Fruit fly (Drosophila melanogaster) whole organism, embryonic: ENCODE results near the gene CG14659.

ENCODE experiments used
- Abd-B ChIP-seq: fragments of 200-800 bp; sonication (Bioruptor generic); optimal IDR thresholded peaks from 2 replicates; lab custom pipeline; 2018; ENCODE audit warnings: missing biosample characterization, mild to moderate bottlenecking, missing genetic modification characterization, moderate library complexity
- CG10147 ChIP-seq: fragments of 200-800 bp; sonication (Bioruptor generic); optimal IDR thresholded peaks from 2 replicates; lab custom pipeline; 2019; ENCODE audit warnings: missing biosample characterization, mild to moderate bottlenecking, missing genetic modification characterization, moderate library complexity
- CG10366 ChIP-seq: fragments of 200-800 bp; sonication (Bioruptor generic); IDR thresholded peaks from 2 replicates; pipeline ENCODE4 v1.3.6; 2022; ENCODE audit warnings: missing biosample characterization, missing genetic modification characterization
- CG10654 ChIP-seq: fragments of 200-800 bp; sonication (Bioruptor generic); optimal IDR thresholded peaks from 2 replicates; lab custom pipeline; 2016; ENCODE audit warnings: missing biosample characterization, missing genetic modification characterization
- CG12769 ChIP-seq: fragments of 200-800 bp; sonication (Bioruptor generic); optimal IDR thresholded peaks from 2 replicates; lab custom pipeline; 2019; ENCODE audit warnings: missing biosample characterization, mild to moderate bottlenecking, missing genetic modification characterization, moderate library complexity
- CG14014 ChIP-seq: fragments of 200-800 bp; sonication (Bioruptor generic); IDR thresholded peaks from 2 replicates; pipeline ENCODE4 v1.3.6; 2022; ENCODE audit warnings: missing biosample characterization, missing genetic modification characterization
- CG1792 ChIP-seq: fragments of 200-800 bp; sonication (Bioruptor generic); optimal IDR thresholded peaks from 2 replicates; lab custom pipeline; 2016; ENCODE audit warnings: missing biosample characterization, missing genetic modification characterization
- CG18262 ChIP-seq: fragments of 200-800 bp; optimal IDR thresholded peaks from 3 replicates; lab custom pipeline; 2019; ENCODE audit warnings: missing biosample characterization, mild to moderate bottlenecking, missing genetic modification characterization, moderate library complexity
- CG2120 ChIP-seq: fragments of 200-800 bp; sonication (Bioruptor generic); optimal IDR thresholded peaks from 3 replicates; lab custom pipeline; 2016; ENCODE audit warnings: missing biosample characterization, missing genetic modification characterization
- CG2199 ChIP-seq: fragments of 200-800 bp; sonication (Bioruptor generic); IDR thresholded peaks from 3 replicates; pipeline ENCODE4 v1.3.6; 2022; ENCODE audit warnings: missing biosample characterization, missing genetic modification characterization
- CG2678 ChIP-seq: fragments of 200-800 bp; sonication (Bioruptor generic); optimal IDR thresholded peaks from 3 replicates; lab custom pipeline; 2019; ENCODE audit warnings: missing biosample characterization, mild to moderate bottlenecking, missing genetic modification characterization, moderate library complexity
- CG3726 ChIP-seq: fragments of 200-800 bp; sonication (Bioruptor generic); IDR thresholded peaks from 3 replicates; pipeline ENCODE4, ENCODE4 v1.3.6; 2022; ENCODE audit warnings: missing biosample characterization, missing genetic modification characterization
- CG3995 ChIP-seq: fragments of 200-800 bp; sonication (Bioruptor generic); optimal IDR thresholded peaks from 3 replicates; lab custom pipeline; 2016; ENCODE audit warnings: missing biosample characterization, missing genetic modification characterization
- CG42726 ChIP-seq: fragments of 200-800 bp; sonication (Bioruptor generic); IDR thresholded peaks from 2 replicates; pipeline ENCODE4 v1.3.6; 2022; ENCODE audit warnings: missing biosample characterization, missing genetic modification characterization; ENCODE audit not compliant: partially characterized antibody
- CG6654 ChIP-seq: fragments of 200-800 bp; sonication (Bioruptor generic); optimal IDR thresholded peaks from 2 replicates; lab custom pipeline; 2017; ENCODE audit warnings: missing biosample characterization, mild to moderate bottlenecking, missing genetic modification characterization
- CG6854 ChIP-seq: fragments of 200-800 bp; sonication (Bioruptor generic); optimal IDR thresholded peaks from 3 replicates; lab custom pipeline; 2017; ENCODE audit warnings: missing biosample characterization, mild to moderate bottlenecking, missing genetic modification characterization
- CG8281 ChIP-seq: fragments of 200-800 bp; sonication (Bioruptor generic); optimal IDR thresholded peaks from 2 replicates; lab custom pipeline; 2018; ENCODE audit warnings: missing biosample characterization, mild to moderate bottlenecking, missing genetic modification characterization, moderate library complexity
- CG9437 ChIP-seq: fragments of 200-800 bp; sonication (Bioruptor generic); optimal IDR thresholded peaks from 2 replicates; lab custom pipeline; 2018; ENCODE audit warnings: missing biosample characterization, mild to moderate bottlenecking, missing genetic modification characterization
- CG9817 ChIP-seq: fragments of 200-800 bp; sonication (Bioruptor generic); optimal IDR thresholded peaks from 2 replicates; lab custom pipeline; 2018; ENCODE audit warnings: missing biosample characterization, mild to moderate bottlenecking, missing genetic modification characterization, moderate library complexity
- Ets65A ChIP-seq: fragments of 200-800 bp; sonication (Bioruptor generic); peaks from one replicate; lab custom pipeline; 2016; ENCODE audit warnings: missing biosample characterization, missing genetic modification characterization
- Fer3 ChIP-seq: fragments of 200-800 bp; sonication (Bioruptor generic); optimal IDR thresholded peaks from 2 replicates; lab custom pipeline; 2018; ENCODE audit warnings: missing biosample characterization, mild to moderate bottlenecking, missing genetic modification characterization, moderate library complexity
- Hr39 ChIP-seq: fragments of >200 bp; optimal IDR thresholded peaks from 2 replicates; lab custom pipeline; 2017
- Med ChIP-seq: fragments of 200-800 bp; sonication (Bioruptor generic); peaks from one replicate; lab custom pipeline; 2016; ENCODE audit warnings: missing biosample characterization, missing genetic modification characterization, mild to moderate bottlenecking, inconsistent platforms, moderate library complexity
- Mes4 ChIP-seq: fragments of 200-800 bp; sonication (Bioruptor generic); optimal IDR thresholded peaks from 2 replicates; lab custom pipeline; 2016; ENCODE audit warnings: missing biosample characterization, missing genetic modification characterization
- Neu2 ChIP-seq: fragments of 200-800 bp; sonication (Bioruptor generic); optimal IDR thresholded peaks from 3 replicates; lab custom pipeline; 2016; ENCODE audit warnings: missing biosample characterization, missing genetic modification characterization, borderline replicate concordance
- Pdp1 ChIP-seq, 2 experiments: fragments of 200-800 bp; sonication (Bioruptor generic); optimal IDR thresholded peaks; 3 replicates each; lab custom pipeline; 2016; ENCODE audit warnings: missing biosample characterization in 2 of 2, missing genetic modification characterization in 2 of 2, mild to moderate bottlenecking in 1 of 2, moderate library complexity in 1 of 2
- Side ChIP-seq: fragments of 200-800 bp; sonication (Bioruptor generic); optimal IDR thresholded peaks from 2 replicates; lab custom pipeline; 2016; ENCODE audit warnings: missing biosample characterization, missing genetic modification characterization
- Ssrp ChIP-seq: fragments of 200-800 bp; sonication (Bioruptor generic); optimal IDR thresholded peaks from 2 replicates; lab custom pipeline; 2018; ENCODE audit warnings: missing biosample characterization, mild to moderate bottlenecking, missing genetic modification characterization, moderate library complexity
- Tbp ChIP-seq: fragments of >200 bp; optimal IDR thresholded peaks from 2 replicates; lab custom pipeline; 2018; ENCODE audit warnings: missing biosample characterization, missing genetic modification characterization
- Trl ChIP-seq, 3 experiments: fragments of >200 bp in 2 of 3; fragments of 200-800 bp in 1 of 3; sonication (Bioruptor generic) in 1 of 3; optimal IDR thresholded peaks; 2 replicates in 1 of 3; 3 replicates in 2 of 3; lab custom pipeline; 2016 to 2017; ENCODE audit warnings: missing biosample characterization in 1 of 3, missing genetic modification characterization in 1 of 3
- abd-A ChIP-seq: fragments of 200-800 bp; sonication (Bioruptor generic); optimal IDR thresholded peaks from 3 replicates; lab custom pipeline; 2019; ENCODE audit warnings: missing biosample characterization, mild to moderate bottlenecking, missing genetic modification characterization, moderate library complexity
- aop ChIP-seq: fragments of 200-800 bp; sonication (Bioruptor generic); IDR thresholded peaks from 2 replicates; pipeline ENCODE4 v1.3.6; 2022; ENCODE audit warnings: missing biosample characterization, missing genetic modification characterization
- bbx ChIP-seq: fragments of 200-800 bp; sonication (Bioruptor generic); IDR thresholded peaks from 2 replicates; pipeline ENCODE4 v1.3.6; 2022; ENCODE audit warnings: missing biosample characterization, missing genetic modification characterization; ENCODE audit not compliant: partially characterized antibody
- cg ChIP-seq: fragments of 200-800 bp; sonication (Bioruptor generic); optimal IDR thresholded peaks from 3 replicates; lab custom pipeline; 2019; ENCODE audit warnings: missing biosample characterization, mild to moderate bottlenecking, missing genetic modification characterization, moderate library complexity
- crc ChIP-seq: fragments of 200-800 bp; sonication (Bioruptor generic); optimal IDR thresholded peaks from 2 replicates; lab custom pipeline; 2016; ENCODE audit warnings: missing biosample characterization, missing genetic modification characterization
- dati ChIP-seq: fragments of 200-800 bp; sonication (Bioruptor generic); IDR thresholded peaks from 2 replicates; pipeline ENCODE4 v1.3.6; 2022; ENCODE audit warnings: missing biosample characterization, missing genetic modification characterization
- lilli ChIP-seq: fragments of 200-800 bp; sonication (Bioruptor generic); optimal IDR thresholded peaks from 3 replicates; lab custom pipeline; 2016; ENCODE audit warnings: missing biosample characterization, missing genetic modification characterization
- p53 ChIP-seq: fragments of 200-800 bp; sonication (Bioruptor generic); optimal IDR thresholded peaks from 2 replicates; lab custom pipeline; 2016; ENCODE audit warnings: missing biosample characterization, missing genetic modification characterization
- peb ChIP-seq: fragments of 200-800 bp; sonication (Bioruptor generic); IDR thresholded peaks from 2 replicates; pipeline ENCODE4 v1.3.6; 2022; ENCODE audit warnings: missing biosample characterization, missing genetic modification characterization
- pita ChIP-seq: fragments of 200-800 bp; sonication (Bioruptor generic); optimal IDR thresholded peaks from 2 replicates; lab custom pipeline; 2017; ENCODE audit warnings: missing biosample characterization, mild to moderate bottlenecking, missing genetic modification characterization
- seq ChIP-seq: fragments of 200-800 bp; sonication (Bioruptor generic); IDR thresholded peaks from 2 replicates; pipeline ENCODE4 v1.3.6; 2022; ENCODE audit warnings: missing biosample characterization, missing genetic modification characterization
- shn ChIP-seq: fragments of 200-800 bp; sonication (Bioruptor generic); optimal IDR thresholded peaks from 3 replicates; lab custom pipeline; 2016; ENCODE audit warnings: missing biosample characterization, missing genetic modification characterization
- slou ChIP-seq: fragments of 200-800 bp; sonication (Bioruptor generic); optimal IDR thresholded peaks from 3 replicates; lab custom pipeline; 2016; ENCODE audit warnings: missing biosample characterization, missing genetic modification characterization
- sqz ChIP-seq: fragments of 200-800 bp; sonication (Bioruptor generic); optimal IDR thresholded peaks from 3 replicates; lab custom pipeline; 2018; ENCODE audit warnings: missing biosample characterization, mild to moderate bottlenecking, missing genetic modification characterization
- tx ChIP-seq: fragments of 200-800 bp; sonication (Bioruptor generic); optimal IDR thresholded peaks from 2 replicates; lab custom pipeline; 2016; ENCODE audit warnings: missing biosample characterization, missing genetic modification characterization
- yki ChIP-seq: fragments of >200 bp; optimal IDR thresholded peaks from 3 replicates; lab custom pipeline; 2018
- z ChIP-seq: fragments of 200-800 bp; sonication (Bioruptor generic); IDR thresholded peaks from 3 replicates; pipeline ENCODE4 v1.3.6; 2022; ENCODE audit warnings: missing biosample characterization, missing genetic modification characterization

CG14659 gene

DNA sequence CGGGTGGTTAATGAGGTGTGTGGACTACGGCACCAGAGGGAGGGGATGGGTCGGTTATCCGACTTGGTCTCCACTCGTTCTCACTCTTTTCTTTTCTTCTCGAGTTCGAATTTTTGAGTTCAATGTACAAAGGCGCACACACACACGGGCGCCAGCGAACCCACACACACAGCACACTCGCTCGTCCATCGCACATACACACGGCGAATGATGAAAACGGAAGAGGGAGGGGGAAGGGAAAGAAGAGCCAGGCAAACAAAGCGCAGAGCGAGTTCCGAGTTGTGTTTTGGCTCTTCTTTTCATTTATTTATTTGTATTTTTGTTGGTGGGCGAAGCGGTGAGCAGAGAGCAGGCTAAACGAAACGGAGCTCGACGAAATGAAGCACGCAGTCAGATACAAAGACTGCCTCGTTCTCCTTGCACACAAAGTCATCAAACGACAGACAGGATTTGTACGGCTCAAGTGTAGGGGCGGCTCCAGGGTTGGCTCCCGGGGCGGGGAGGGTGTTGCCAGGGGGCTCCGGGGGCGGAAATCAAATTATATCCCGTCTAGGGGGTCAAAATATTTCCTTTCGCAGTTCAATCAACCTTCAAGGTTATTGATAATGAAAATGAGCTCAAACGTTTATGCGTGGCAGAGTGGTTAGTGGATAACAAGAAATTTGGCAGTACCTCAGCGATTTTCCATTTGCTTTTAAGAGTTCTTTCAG is 21.0 kb downstream of the CG14659 start (continued):
- peak; percentile 9 for TF ChIP-seq CG6854
- peak; percentile 78 for TF ChIP-seq Med (GFP tag; lab: Kevin White, UChicago)

DNA sequence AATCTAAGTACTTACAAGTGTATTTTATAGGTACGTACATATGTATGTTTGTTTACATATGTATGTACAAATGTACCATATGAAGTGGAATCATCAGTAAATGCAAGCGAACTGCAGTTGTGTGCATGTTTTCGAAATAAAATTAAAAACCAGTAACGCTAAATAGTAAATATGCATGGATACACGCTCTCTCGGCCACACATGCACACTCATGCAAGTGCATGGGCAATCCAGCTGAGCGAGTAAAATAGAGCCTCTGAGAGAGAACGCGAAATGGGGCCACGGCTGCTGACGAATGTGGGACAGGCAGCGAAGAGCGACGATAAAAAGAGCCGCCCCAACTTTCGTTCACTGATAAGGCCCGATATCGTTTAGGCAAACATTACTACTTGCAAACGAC is 23.5 kb downstream of the CG14659 start:
- 0 out of 3 replicates have a peak, but pooled peaks have one; percentile 44 for TF ChIP-seq CG2199
- TF ChIP-seq p53 (GFP tag; lab: Kevin White, UChicago) = peak; percentile 63
- TF ChIP-seq Hr39 (lab: Kevin White, UChicago) = no peak
- 0 out of 2 replicates have a peak, but pooled peaks have one; percentile 14 for TF ChIP-seq bbx (GFP tag; lab: Robert Waterston, UW)
- 0 out of 2 replicates have a peak, but pooled peaks have one; percentile 24 for TF ChIP-seq CG14014 (GFP tag; lab: Robert Waterston, UW)
- TF ChIP-seq z (GFP tag; lab: Robert Waterston, UW) = peak; percentile 86
- no peak for TF ChIP-seq CG9817 (tag; lab: Kevin White, UChicago)
- peak; percentile 1 for TF ChIP-seq CG12769 (tag; lab: Kevin White, UChicago)
- TF ChIP-seq Ssrp (tag; lab: Kevin White, UChicago) = no peak
- TF ChIP-seq Trl (optimal IDR thresholded peaks at IDR 0.05; lab: Kevin White, UChicago) = peak in 1 of 2 experiments; percentile 61
- TF ChIP-seq Trl (GFP tag; optimal IDR thresholded peaks at IDR 0.05; lab: Kevin White, UChicago) = no peak
- TF ChIP-seq cg (GFP tag; lab: Kevin White, UChicago) = peak; percentile 55
- TF ChIP-seq CG10654 = no peak
- no peak for TF ChIP-seq shn (GFP tag; lab: Kevin White, UChicago)
- TF ChIP-seq Med (GFP tag; lab: Kevin White, UChicago) = peak; percentile 32
- TF ChIP-seq, all 482 proteins: peak for 9

DNA sequence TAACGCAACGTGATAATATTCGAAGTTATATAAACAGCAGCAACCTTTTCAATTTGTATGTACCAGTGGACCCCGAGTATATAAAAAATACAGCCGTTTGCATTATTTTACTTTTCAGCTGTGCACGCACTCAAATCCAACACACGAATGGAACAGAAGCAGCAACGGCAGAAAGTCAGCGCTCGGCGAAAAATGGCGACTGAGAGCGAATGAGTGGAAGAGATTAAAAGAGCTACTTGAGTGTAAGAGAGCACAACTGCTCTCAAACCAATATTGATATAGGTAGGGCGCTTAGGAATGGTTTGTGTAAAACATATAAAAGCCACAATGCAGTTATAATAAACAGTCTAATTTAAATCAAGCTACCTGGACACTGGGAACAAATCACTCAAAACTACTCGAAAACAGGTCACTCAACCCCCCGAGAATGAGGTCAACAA is 24.8 kb downstream of the CG14659 start:
- TF ChIP-seq Fer3 (peak; percentile 59), CG9437 (GFP tag; lab: Kevin White, UChicago) (peak; percentile 29), CG1792 (GFP tag; lab: Kevin White, UChicago) (peak; percentile 82), abd-A (tag; lab: Kevin White, UChicago) (peak; percentile 46), z (GFP tag; lab: Robert Waterston, UW) (peak; percentile 98), CG10147 (GFP tag; lab: Kevin White, UChicago) (peak; percentile 10), Tbp (GFP tag; lab: Kevin White, UChicago) (no peak), CG6654 (peak; percentile 3), dati (no peak), aop (GFP tag; lab: Robert Waterston, UW) (no peak), CG42726 (GFP tag; lab: Robert Waterston, UW) (peak; percentile 17; the same call in 1 of the 2 replicates), seq (GFP tag; lab: Robert Waterston, UW) (peak; percentile 85), Ets65A (GFP tag; lab: Kevin White, UChicago) (no peak), Side (GFP tag; lab: Kevin White, UChicago) (peak; percentile 46), tx (GFP tag; lab: Kevin White, UChicago) (no peak), CG2120 (GFP tag; lab: Kevin White, UChicago) (peak; percentile 6), Neu2 (GFP tag; lab: Kevin White, UChicago) (no peak), CG3995 (GFP tag; lab: Kevin White, UChicago) (no peak), peb (GFP tag; lab: Robert Waterston, UW) (no peak), CG3726 (GFP tag; lab: Robert Waterston, UW) (no peak), Pdp1 (GFP tag; optimal IDR thresholded peaks at IDR 0.05; lab: Kevin White, UChicago) (peak; percentile 24 to 92), Mes4 (GFP tag; lab: Kevin White, UChicago) (peak; percentile 73), CG10366 (GFP tag; lab: Robert Waterston, UW) (no peak), lilli (GFP tag; lab: Kevin White, UChicago) (peak; percentile 1), yki (lab: Kevin White, UChicago) (peak; percentile 53), CG18262 (tag; lab: Kevin White, UChicago) (peak; percentile 59), pita (GFP tag; lab: Kevin White, UChicago) (no peak), crc (GFP tag; lab: Kevin White, UChicago) (peak; percentile 53), slou (GFP tag; lab: Kevin White, UChicago) (no peak), Abd-B (GFP tag; lab: Kevin White, UChicago) (no peak), sqz (GFP tag; lab: Kevin White, UChicago) (peak; percentile 73), CG8281 (peak; percentile 3), CG2678 (peak; percentile 74)
